Worm (Caenorhabditis elegans) whole organism, midembryonic: ENCODE data around the gene asp-8.
"Not testable (repeated sequence)": the region's sequence is repeated elsewhere in the genome, so short reads cannot be mapped to it uniquely, and the experiment has no call there.

ENCODE experiments used
- T22C8.4 ChIP-seq: fragments of 200-800 bp; sonication (Bioruptor generic); IDR thresholded peaks from 2 replicates; pipeline ENCODE4 v1.3.6; 2022; ENCODE audit warnings: missing genetic modification characterization, missing compliant biosample characterization
- cog-1 ChIP-seq: sonication (generic microtip); optimal IDR thresholded peaks from 2 replicates; lab custom pipeline; 2016; ENCODE audit warnings: missing genetic modification characterization, missing compliant biosample characterization
- flt-1 ChIP-seq: fragments of 200-800 bp; sonication (Bioruptor generic); IDR thresholded peaks from 2 replicates; pipeline ENCODE4 v1.3.6; 2022; ENCODE audit warnings: missing genetic modification characterization, missing compliant biosample characterization
- klf-2 ChIP-seq: fragments of 200-800 bp; sonication (Bioruptor generic); conservative IDR thresholded peaks from 2 replicates; pipeline ENCODE4 v1.3.6; 2022; ENCODE audit warnings: missing genetic modification reagents, missing genetic modification characterization, missing compliant biosample characterization
- med-1 ChIP-seq: sonication (generic microtip); optimal IDR thresholded peaks from 2 replicates; lab custom pipeline; 2017; ENCODE audit warnings: missing genetic modification characterization, mild to moderate bottlenecking, missing compliant biosample characterization, antibody characterized with exemption, missing genetic modification reagents; ENCODE audit not compliant: insufficient read depth
- ref-1 ChIP-seq: fragments of 200-800 bp; sonication (Bioruptor generic); conservative IDR thresholded peaks from 2 replicates; pipeline ENCODE4 v1.3.6; 2022; ENCODE audit warnings: missing genetic modification reagents, missing genetic modification characterization, missing compliant biosample characterization
- tab-1 ChIP-seq: fragments of 200-800 bp; sonication (Bioruptor generic); IDR thresholded peaks from 2 replicates; pipeline ENCODE4 v1.3.6; 2022; ENCODE audit warnings: missing genetic modification characterization, missing compliant biosample characterization
- ztf-23 ChIP-seq: fragments of 200-800 bp; sonication (Bioruptor generic); IDR thresholded peaks from 2 replicates; pipeline ENCODE4 v1.3.6; 2022; ENCODE audit warnings: missing genetic modification reagents, missing genetic modification characterization, missing compliant biosample characterization
- ztf-29 ChIP-seq: fragments of 200-800 bp; sonication (Bioruptor generic); IDR thresholded peaks from 2 replicates; pipeline ENCODE4 v1.3.6; 2022; ENCODE audit warnings: missing genetic modification reagents, missing genetic modification characterization, missing compliant biosample characterization

Gene asp-8

ce11 chrV:3062078-3062477, 37.7 kb downstream of the asp-8 start, which contains the start of gene srt-15:
Gene srt-15 (minus strand): TSS chrV:3062178.
- no peak for TF ChIP-seq ztf-23 (GFP tag; lab: Robert Waterston, UW)

DNA sequence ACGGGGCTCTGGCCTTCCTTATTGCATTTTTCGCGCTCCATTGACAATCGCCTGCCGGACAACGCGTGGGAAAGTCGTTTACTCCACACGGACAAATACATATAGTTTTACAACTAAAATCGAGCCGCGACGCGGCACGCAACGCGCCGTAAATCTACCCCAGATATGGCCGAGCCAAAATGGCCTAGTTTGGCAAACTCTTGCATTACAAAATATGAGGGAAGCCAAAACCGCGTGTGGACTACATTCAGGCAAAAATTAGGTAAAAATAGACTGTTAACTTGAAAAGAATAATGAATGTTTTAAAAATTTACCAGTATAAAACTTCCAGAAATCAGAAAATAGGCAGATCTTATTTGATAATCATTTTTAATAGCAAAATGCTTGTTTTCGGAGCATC, 40.1 kb downstream of the asp-8 start, which contains the start of gene srt-16:
Gene srt-16, minus strand, starts transcription at position 101 of the 400 bp plus-strand sequence.
- TF ChIP-seq ztf-23 (GFP tag; lab: Robert Waterston, UW); med-1; klf-2 (GFP tag; lab: Robert Waterston, UW): not testable (repeated sequence)

- TF ChIP-seq flt-1 (GFP tag; lab: Robert Waterston, UW) (no peak), tab-1 (GFP tag; lab: Robert Waterston, UW) (no peak), T22C8.4 (GFP tag; lab: Robert Waterston, UW) (no peak)
Observed at ce11 chrV:3065928-3066327, 41.6 kb downstream of the asp-8 start, which contains the start of gene srh-185. Gene srh-185 (plus strand): TSS chrV:3066228.

DNA sequence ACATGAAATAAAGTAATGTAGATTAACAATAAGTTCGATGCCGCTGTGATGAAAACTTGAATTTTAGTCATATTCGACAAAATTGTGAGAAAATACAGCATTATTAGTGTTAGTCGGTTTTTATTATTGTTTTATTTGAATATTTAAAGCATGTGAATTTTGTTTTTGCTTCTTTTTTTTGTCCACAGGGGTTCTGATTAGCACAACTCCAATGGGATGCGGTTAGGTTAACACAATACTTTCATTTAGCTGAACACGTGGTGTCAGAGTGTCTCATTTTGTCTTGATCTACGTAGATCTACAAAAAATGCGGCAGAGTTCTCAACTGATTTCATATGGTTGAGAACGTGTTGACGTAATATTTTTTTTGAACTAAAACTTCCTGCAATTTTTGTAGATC, 44.8 kb downstream of the asp-8 start, which contains the start of gene str-40:
Gene str-40, minus strand, starts transcription at position 101 of the 400 bp plus-strand sequence.
- TF ChIP-seq cog-1 (tag; lab: Kevin White, UChicago), result no peak
- TF ChIP-seq med-1, result no peak
- TF ChIP-seq klf-2 (GFP tag; lab: Robert Waterston, UW), result no peak
- TF ChIP-seq T22C8.4 (GFP tag; lab: Robert Waterston, UW), result no peak
- no peak for TF ChIP-seq tab-1 (GFP tag; lab: Robert Waterston, UW)
- no peak for TF ChIP-seq flt-1 (GFP tag; lab: Robert Waterston, UW)
- no peak for TF ChIP-seq ztf-23 (GFP tag; lab: Robert Waterston, UW)
- no peak for TF ChIP-seq ztf-29 (GFP tag; lab: Robert Waterston, UW)
- TF ChIP-seq ref-1, result no peak

DNA sequence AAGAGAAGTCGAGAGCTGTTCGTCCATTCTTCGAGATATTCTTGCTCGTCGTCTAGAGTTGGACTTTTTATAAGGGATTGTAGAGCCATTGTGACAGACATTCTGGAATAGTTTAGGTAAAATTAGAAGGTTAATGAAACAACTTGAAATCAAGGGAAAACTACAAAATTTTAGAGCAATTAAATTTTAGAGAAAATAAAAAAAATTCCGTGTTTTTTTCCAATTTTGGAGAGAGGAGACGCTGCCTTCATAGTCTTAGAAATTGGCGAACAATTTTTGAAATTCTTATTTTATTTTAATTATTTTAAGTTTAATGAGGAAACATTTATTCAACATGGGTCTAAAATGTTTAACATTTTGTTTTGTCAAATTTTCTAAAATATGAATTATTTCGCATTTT, 47.2 kb downstream of the asp-8 start, which contains the start of gene C50H11.13:
Gene C50H11.13, minus strand, starts transcription at position 101 of the 400 bp plus-strand sequence.
- no peak for TF ChIP-seq klf-2 (GFP tag; lab: Robert Waterston, UW)
- no peak for TF ChIP-seq ztf-23 (GFP tag; lab: Robert Waterston, UW)
- TF ChIP-seq flt-1 (GFP tag; lab: Robert Waterston, UW), result no peak
- no peak for TF ChIP-seq ztf-29 (GFP tag; lab: Robert Waterston, UW)
- no peak for TF ChIP-seq ref-1
- no peak for TF ChIP-seq med-1
- TF ChIP-seq T22C8.4 (GFP tag; lab: Robert Waterston, UW), result no peak
- no peak for TF ChIP-seq cog-1 (tag; lab: Kevin White, UChicago)
- no peak for TF ChIP-seq tab-1 (GFP tag; lab: Robert Waterston, UW)
